Worm (Caenorhabditis elegans): Measurements from ENCODE around the gene T06A10.107.

- no peak for TF ChIP-seq mml-1 (tag; optimal IDR thresholded peaks at IDR 0.05)
- no peak for TF ChIP-seq elt-1 (tag; optimal IDR thresholded peaks at IDR 0.05)
- no peak for TF ChIP-seq nhr-28 (tag; optimal IDR thresholded peaks at IDR 0.05)
- TF ChIP-seq ZK546.5 (tag; optimal IDR thresholded peaks at IDR 0.05), result no peak
- TF ChIP-seq snpc-4 (tag; optimal IDR thresholded peaks at IDR 0.05), result peak; percentile 68
- no peak for TF ChIP-seq ztf-11 (tag; optimal IDR thresholded peaks at IDR 0.05)
- TF ChIP-seq nhr-67 (tag; optimal IDR thresholded peaks at IDR 0.05), result no peak
- TF ChIP-seq nhr-23 (tag; optimal IDR thresholded peaks at IDR 0.05), result peak; percentile 37
- TF ChIP-seq lin-15B (tag; optimal IDR thresholded peaks at IDR 0.05), result peak; percentile 35
- no peak for TF ChIP-seq nhr-11 (tag; optimal IDR thresholded peaks at IDR 0.05)
- no peak for TF ChIP-seq pqm-1 (tag; optimal IDR thresholded peaks at IDR 0.05)
- no peak for TF ChIP-seq elt-3 (tag; optimal IDR thresholded peaks at IDR 0.05)
- no peak for TF ChIP-seq unc-62 (GFP tag; optimal IDR thresholded peaks at IDR 0.05)
- no peak for TF ChIP-seq ceh-16 (tag; optimal IDR thresholded peaks at IDR 0.05)
Observed at ce11 chrIV:16863431-16863895, 3.9 kb upstream of the T06A10.107 start, which contains the start of the genes mel-46 and lsy-13.

Data from whole organism, L3 larva.